Fruit fly (Drosophila melanogaster) whole organism, adult: ENCODE measurements around the gene CG32102.

Source experiments
- CG11617 ChIP-seq: fragments of 200-800 bp; sonication (Bioruptor generic); optimal IDR thresholded peaks from 2 replicates; lab custom pipeline; 2017; ENCODE audit warnings: mild to moderate bottlenecking, missing biosample characterization, missing genetic modification reagents, missing genetic modification characterization
- CG12768 ChIP-seq: fragments of 200-800 bp; sonication (Bioruptor generic); optimal IDR thresholded peaks from 2 replicates; lab custom pipeline; 2017; ENCODE audit warnings: missing biosample characterization, missing genetic modification characterization, mild to moderate bottlenecking, moderate library complexity, missing genetic modification reagents
- CG14711 ChIP-seq: fragments of 200-800 bp; sonication (Bioruptor generic); optimal IDR thresholded peaks from 2 replicates; lab custom pipeline; 2018; ENCODE audit warnings: missing biosample characterization, mild to moderate bottlenecking, missing genetic modification characterization, moderate library complexity
- CG1620 ChIP-seq: fragments of 200-800 bp; sonication (Bioruptor generic); optimal IDR thresholded peaks from 2 replicates; lab custom pipeline; 2016; ENCODE audit warnings: missing biosample characterization, missing genetic modification characterization
- CG33017 ChIP-seq: fragments of 200-800 bp; sonication (Bioruptor generic); optimal IDR thresholded peaks from 2 replicates; lab custom pipeline; 2018; ENCODE audit warnings: missing biosample characterization, mild to moderate bottlenecking, missing genetic modification characterization, moderate library complexity
- CG5204 ChIP-seq: fragments of 200-800 bp; sonication (Bioruptor generic); optimal IDR thresholded peaks from 2 replicates; lab custom pipeline; 2016; ENCODE audit warnings: missing biosample characterization, missing genetic modification characterization
- CG7045 ChIP-seq: fragments of 200-800 bp; sonication (Bioruptor generic); optimal IDR thresholded peaks from 2 replicates; lab custom pipeline; 2017; ENCODE audit warnings: missing biosample characterization, mild to moderate bottlenecking, missing genetic modification characterization
- CG7101 ChIP-seq: fragments of 200-800 bp; sonication (Bioruptor generic); optimal IDR thresholded peaks from 2 replicates; lab custom pipeline; 2018; ENCODE audit warnings: missing biosample characterization, mild to moderate bottlenecking, missing genetic modification characterization, moderate library complexity
- Clk ChIP-seq: fragments of 200-800 bp; sonication (Bioruptor generic); optimal IDR thresholded peaks from 2 replicates; lab custom pipeline; 2017; ENCODE audit warnings: missing biosample characterization, missing genetic modification characterization
- Crg-1 ChIP-seq: fragments of 200-800 bp; sonication (Bioruptor generic); optimal IDR thresholded peaks from 2 replicates; lab custom pipeline; 2016; ENCODE audit warnings: missing biosample characterization, missing genetic modification characterization
- Hr96 ChIP-seq: fragments of 200-800 bp; sonication (Bioruptor generic); optimal IDR thresholded peaks from 2 replicates; lab custom pipeline; 2016; ENCODE audit warnings: missing biosample characterization, missing genetic modification characterization
- Mnt ChIP-seq: fragments of 200-800 bp; sonication (Bioruptor generic); optimal IDR thresholded peaks from 2 replicates; lab custom pipeline; 2016; ENCODE audit warnings: missing biosample characterization, mild to moderate bottlenecking, missing genetic modification characterization
- bab1 ChIP-seq: fragments of 200-800 bp; sonication (Bioruptor generic); optimal IDR thresholded peaks from 3 replicates; lab custom pipeline; 2019; ENCODE audit warnings: missing biosample characterization, mild to moderate bottlenecking, missing genetic modification characterization, moderate library complexity
- cic ChIP-seq: fragments of 200-800 bp; sonication (Bioruptor generic); optimal IDR thresholded peaks from 2 replicates; lab custom pipeline; 2017; ENCODE audit warnings: missing biosample characterization, mild to moderate bottlenecking, missing genetic modification characterization, moderate library complexity
- cnc ChIP-seq, 2 experiments: fragments of >200 bp; optimal IDR thresholded peaks; 2 replicates each; lab custom pipeline; 2017
- kay ChIP-seq: fragments of 200-800 bp; sonication (Bioruptor generic); peaks from one replicate; lab custom pipeline; 2016; ENCODE audit warnings: missing biosample characterization, missing genetic modification characterization, borderline replicate concordance
- pad ChIP-seq: fragments of 200-800 bp; sonication (Bioruptor generic); optimal IDR thresholded peaks from 3 replicates; lab custom pipeline; 2017; ENCODE audit warnings: missing biosample characterization, missing genetic modification characterization, mild to moderate bottlenecking, moderate library complexity, missing genetic modification reagents
- tj ChIP-seq: fragments of 200-800 bp; sonication (Bioruptor generic); optimal IDR thresholded peaks from 3 replicates; lab custom pipeline; 2017; ENCODE audit warnings: missing biosample characterization, mild to moderate bottlenecking, missing genetic modification characterization, moderate library complexity
- toe ChIP-seq: fragments of 200-800 bp; sonication (Bioruptor generic); optimal IDR thresholded peaks from 2 replicates; lab custom pipeline; 2016; ENCODE audit warnings: missing biosample characterization, missing genetic modification characterization

Gene CG32102

dm6 chr3L:12444040-12444439 lies 25.5 kb downstream of the CG32102 start:
- TF ChIP-seq CG12768 (GFP tag; lab: Kevin White, UChicago) (no peak), Mnt (GFP tag; lab: Kevin White, UChicago) (no peak), kay (peak; percentile 2), Crg-1 (GFP tag; lab: Kevin White, UChicago) (no peak)

dm6 chr3L:12442593-12442992 lies 27.0 kb downstream of the CG32102 start:
- TF ChIP-seq pad (GFP tag; lab: Kevin White, UChicago) (no peak), bab1 (GFP tag; lab: Kevin White, UChicago) (no peak), CG7101 (no peak), Hr96 (no peak), Crg-1 (GFP tag; lab: Kevin White, UChicago) (no peak), Mnt (GFP tag; lab: Kevin White, UChicago) (no peak), Clk (no peak), cnc (optimal IDR thresholded peaks at IDR 0.05; lab: Kevin White, UChicago) (no peak), CG33017 (tag; lab: Kevin White, UChicago) (no peak), CG1620 (GFP tag; lab: Kevin White, UChicago) (no peak), tj (GFP tag; lab: Kevin White, UChicago) (no peak), toe (no peak), CG14711 (no peak), CG7045 (GFP tag; lab: Kevin White, UChicago) (no peak), kay (no peak), CG12768 (GFP tag; lab: Kevin White, UChicago) (no peak), CG11617 (no peak), CG5204 (no peak)

DNA sequence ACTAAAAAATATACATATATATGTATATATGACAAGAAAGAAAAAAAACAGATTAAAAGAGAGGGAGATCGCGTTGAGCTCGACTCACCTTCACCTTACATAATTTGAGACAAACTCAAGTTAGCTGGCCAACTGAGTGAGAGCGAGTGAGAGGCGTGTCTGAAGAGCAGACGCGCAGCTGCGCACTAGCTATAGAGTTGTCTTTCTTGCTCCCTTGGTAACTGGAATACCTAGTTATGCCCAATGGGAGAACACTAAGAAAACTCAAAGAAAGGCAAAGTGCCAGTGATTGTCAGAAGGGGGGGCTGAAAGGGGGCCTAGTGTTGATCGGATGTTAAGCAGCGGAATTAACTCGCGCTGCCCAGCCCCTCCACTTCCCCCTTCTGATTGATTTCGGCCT lies 35.2 kb downstream of the CG32102 start:
- no peak for TF ChIP-seq pad (GFP tag; lab: Kevin White, UChicago)
- no peak for TF ChIP-seq CG33017 (tag; lab: Kevin White, UChicago)
- no peak for TF ChIP-seq cic
- peak; percentile 72 for TF ChIP-seq toe
- TF ChIP-seq cnc (optimal IDR thresholded peaks at IDR 0.05; lab: Kevin White, UChicago), result no peak
- TF ChIP-seq CG7101, result no peak

DNA sequence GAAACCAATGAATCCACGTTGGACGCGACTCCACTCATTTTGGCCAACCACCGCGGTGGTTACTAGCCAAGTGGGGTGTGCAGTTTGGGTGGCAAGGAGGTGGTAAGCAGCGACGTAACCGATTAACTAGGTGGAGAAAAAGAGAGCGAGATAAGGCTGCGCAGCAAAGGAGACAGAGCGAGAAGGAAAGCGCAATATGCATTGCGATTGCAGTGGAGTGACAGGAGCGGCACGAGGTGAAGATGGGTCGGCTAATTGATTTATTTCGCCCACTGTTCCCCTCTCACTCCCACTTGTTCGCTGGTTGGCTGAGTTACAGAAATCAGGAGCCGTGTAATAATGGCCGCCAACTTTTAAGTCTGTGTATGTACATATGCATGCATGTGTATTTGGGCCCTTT lies 35.9 kb downstream of the CG32102 start:
- no peak for TF ChIP-seq Clk
- TF ChIP-seq toe, result peak; percentile 35

dm6 chr3L:12432392-12433012 lies 37.1 kb downstream of the CG32102 start, which contains the start of gene toe:
TSS of gene toe (minus strand) at chr3L:12432668.
- TF ChIP-seq toe, result peak; percentile 43
- TF ChIP-seq CG11617, result no peak
- no peak for TF ChIP-seq cic
- no peak for TF ChIP-seq Mnt (GFP tag; lab: Kevin White, UChicago)
- TF ChIP-seq CG7101, result no peak

DNA sequence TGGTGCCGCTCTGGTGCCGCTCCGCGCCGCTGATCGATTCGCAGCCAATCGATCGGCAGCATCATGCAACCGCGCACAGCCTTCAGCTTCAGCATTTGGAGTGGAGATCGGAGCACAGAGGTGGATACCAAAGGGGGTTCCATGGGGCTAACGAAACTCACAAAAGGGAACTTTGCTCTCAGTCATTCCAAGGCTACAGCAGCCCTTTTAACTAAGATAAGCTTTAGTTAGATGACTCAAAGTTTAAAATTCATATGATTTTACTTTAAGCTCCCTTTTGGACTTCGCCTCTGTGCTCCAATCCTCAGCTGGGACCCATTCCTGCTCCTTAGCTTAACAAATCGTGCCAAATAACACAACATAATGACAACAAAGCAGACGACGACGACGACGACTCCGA lies 49.1 kb downstream of the CG32102 start:
- TF ChIP-seq cic, result no peak
- TF ChIP-seq pad (GFP tag; lab: Kevin White, UChicago), result no peak
- TF ChIP-seq cnc (optimal IDR thresholded peaks at IDR 0.05; lab: Kevin White, UChicago), result no peak
- TF ChIP-seq bab1 (GFP tag; lab: Kevin White, UChicago), result no peak
- no peak for TF ChIP-seq kay
- no peak for TF ChIP-seq Hr96
- no peak for TF ChIP-seq CG7101
- TF ChIP-seq Crg-1 (GFP tag; lab: Kevin White, UChicago), result no peak
- no peak for TF ChIP-seq CG5204
- no peak for TF ChIP-seq CG14711
- TF ChIP-seq CG33017 (tag; lab: Kevin White, UChicago), result no peak
- TF ChIP-seq CG7045 (GFP tag; lab: Kevin White, UChicago), result no peak
- TF ChIP-seq tj (GFP tag; lab: Kevin White, UChicago), result no peak
